Worm (Caenorhabditis elegans): ENCODE measurements around the gene pqn-41.

pqn-41 gene

ce11 chrIII:1878065-1878464, 27.7 kb upstream of the pqn-41 start, which contains the start of gene smi-1:
TSS of gene smi-1 (plus strand) at chrIII:1878365.
- TF ChIP-seq skn-1 (tag; optimal IDR thresholded peaks at IDR 0.05) (no peak), Y55F3AM.14 (GFP tag; optimal IDR thresholded peaks at IDR 0.05) (no peak), lin-13 (GFP tag; optimal IDR thresholded peaks at IDR 0.05) (no peak), mab-5 (tag; optimal IDR thresholded peaks at IDR 0.05) (no peak), snpc-4 (tag; optimal IDR thresholded peaks at IDR 0.05) (no peak), peb-1 (tag; optimal IDR thresholded peaks at IDR 0.05) (no peak)

ce11 chrIII:1878918-1879317, 26.8 kb upstream of the pqn-41 start:
- TF ChIP-seq mab-5 (tag; optimal IDR thresholded peaks at IDR 0.05) (no peak), ZK546.5 (tag; optimal IDR thresholded peaks at IDR 0.05) (no peak), zag-1 (tag; optimal IDR thresholded peaks at IDR 0.05) (no peak), aly-2 (tag; optimal IDR thresholded peaks at IDR 0.05) (no peak), sma-3 (GFP tag; optimal IDR thresholded peaks at IDR 0.05) (no peak), nhr-6 (tag; optimal IDR thresholded peaks at IDR 0.05) (no peak), C34F6.9 (tag; optimal IDR thresholded peaks at IDR 0.05) (no peak), lin-11 (tag; optimal IDR thresholded peaks at IDR 0.05) (no peak), peb-1 (tag; optimal IDR thresholded peaks at IDR 0.05) (no peak), skn-1 (tag; optimal IDR thresholded peaks at IDR 0.05) (no peak), lsy-2 (tag; optimal IDR thresholded peaks at IDR 0.05) (no peak), ama-1 (optimal IDR thresholded peaks at IDR 0.05) (no peak), nhr-129 (tag; optimal IDR thresholded peaks at IDR 0.05) (no peak), ceh-82 (tag; optimal IDR thresholded peaks at IDR 0.05) (no peak), egl-27 (tag; optimal IDR thresholded peaks at IDR 0.05) (no peak), dmd-4 (tag; optimal IDR thresholded peaks at IDR 0.05) (no peak), fos-1 (tag; optimal IDR thresholded peaks at IDR 0.05) (no peak)

ce11 chrIII:1880221-1880620, 25.5 kb upstream of the pqn-41 start:
- TF ChIP-seq ztf-4 (tag; optimal IDR thresholded peaks at IDR 0.05): no peak
- TF ChIP-seq skn-1 (tag; optimal IDR thresholded peaks at IDR 0.05): no peak
- no peak for TF ChIP-seq nhr-11 (tag; optimal IDR thresholded peaks at IDR 0.05)
- no peak for TF ChIP-seq dmd-4 (tag; optimal IDR thresholded peaks at IDR 0.05)
- TF ChIP-seq snpc-4 (tag; optimal IDR thresholded peaks at IDR 0.05): no peak
- no peak for TF ChIP-seq Y55F3AM.14 (GFP tag; optimal IDR thresholded peaks at IDR 0.05)
- no peak for TF ChIP-seq peb-1 (tag; optimal IDR thresholded peaks at IDR 0.05)
- no peak for TF ChIP-seq ceh-82 (tag; optimal IDR thresholded peaks at IDR 0.05)
- no peak for TF ChIP-seq zag-1 (tag; optimal IDR thresholded peaks at IDR 0.05)
- TF ChIP-seq sma-9 (GFP tag; optimal IDR thresholded peaks at IDR 0.05): no peak
- TF ChIP-seq sma-9 (tag; optimal IDR thresholded peaks at IDR 0.05): no peak
- no peak for TF ChIP-seq sma-3 (GFP tag; optimal IDR thresholded peaks at IDR 0.05)
- no peak for TF ChIP-seq alr-1 (tag; optimal IDR thresholded peaks at IDR 0.05)
- TF ChIP-seq nhr-129 (tag; optimal IDR thresholded peaks at IDR 0.05): no peak
- no peak for TF ChIP-seq lsy-2 (tag; optimal IDR thresholded peaks at IDR 0.05)
- no peak for TF ChIP-seq sem-4 (tag; optimal IDR thresholded peaks at IDR 0.05)

- TF ChIP-seq dmd-4 (tag; optimal IDR thresholded peaks at IDR 0.05): no peak
- TF ChIP-seq nhr-10 (tag; optimal IDR thresholded peaks at IDR 0.05): no peak
- TF ChIP-seq lsy-2 (tag; optimal IDR thresholded peaks at IDR 0.05): no peak
- no peak for TF ChIP-seq nhr-77 (tag; optimal IDR thresholded peaks at IDR 0.05)
- no peak for TF ChIP-seq sma-9 (GFP tag; optimal IDR thresholded peaks at IDR 0.05)
- no peak for TF ChIP-seq sma-9 (tag; optimal IDR thresholded peaks at IDR 0.05)
- no peak for TF ChIP-seq ztf-1 (GFP tag; conservative IDR thresholded peaks at IDR 0.05)
- TF ChIP-seq nhr-12 (tag; optimal IDR thresholded peaks at IDR 0.05): no peak
- no peak for TF ChIP-seq nhr-129 (tag; optimal IDR thresholded peaks at IDR 0.05)
- no peak for TF ChIP-seq mbf-1 (tag; optimal IDR thresholded peaks at IDR 0.05)
- TF ChIP-seq zag-1 (tag; optimal IDR thresholded peaks at IDR 0.05): no peak
- TF ChIP-seq sem-4 (tag; optimal IDR thresholded peaks at IDR 0.05): no peak
- no peak for TF ChIP-seq ceh-82 (tag; optimal IDR thresholded peaks at IDR 0.05)
- no peak for TF ChIP-seq nhr-237 (tag; optimal IDR thresholded peaks at IDR 0.05)
- TF ChIP-seq elt-3 (tag; optimal IDR thresholded peaks at IDR 0.05): no peak
- no peak for TF ChIP-seq egl-27 (tag; optimal IDR thresholded peaks at IDR 0.05)
- no peak for TF ChIP-seq nhr-11 (tag; optimal IDR thresholded peaks at IDR 0.05)
- TF ChIP-seq unc-39 (tag; optimal IDR thresholded peaks at IDR 0.05): no peak
- TF ChIP-seq elt-1 (tag; optimal IDR thresholded peaks at IDR 0.05): no peak
Measured at ce11 chrIII:1882678-1883077, 23.1 kb upstream of the pqn-41 start.

- no peak for TF ChIP-seq lin-11 (tag; optimal IDR thresholded peaks at IDR 0.05)
Measured at ce11 chrIII:1886914-1887313, 18.8 kb upstream of the pqn-41 start.

Data from whole organism, L2 larva.